In genomic region chr2L:6356686-6357362, dm6 we compare ENCODE assay signal across 2 fruit fly cellular contexts.
TF ChIP-seq lines count a peak whose summit lies in the region.

No protein-coding gene starts in this region.

TF ChIP-seq in whole organism, embryonic, 481 proteins besides CTCF, POLR2A, EP300 and RAD21 (continued from another document and continues in another):
- no peak for TF ChIP-seq disco-r (GFP tag; optimal IDR thresholded peaks at IDR 0.05; lab: Kevin White, UChicago)
- TF ChIP-seq CG6854 (GFP tag; optimal IDR thresholded peaks at IDR 0.05; lab: Kevin White, UChicago) = no peak
- TF ChIP-seq pan (optimal IDR thresholded peaks at IDR 0.05; lab: Kevin White, UChicago) = no peak
- TF ChIP-seq pan (GFP tag; optimal IDR thresholded peaks at IDR 0.05 in 1 of 2, IDR thresholded peaks at IDR 0.05 in 1 of 2) = peak in 1 of 2 experiments; percentile 59
- TF ChIP-seq Asciz (GFP tag; optimal IDR thresholded peaks at IDR 0.05; lab: Kevin White, UChicago) = peak; percentile 44
- TF ChIP-seq CG11723 (GFP tag; optimal IDR thresholded peaks at IDR 0.05; lab: Kevin White, UChicago) = no peak
- no peak for TF ChIP-seq CG16815 (GFP tag; optimal IDR thresholded peaks at IDR 0.05; lab: Kevin White, UChicago)
- TF ChIP-seq Chrac-16 (GFP tag; optimal IDR thresholded peaks at IDR 0.05; lab: Kevin White, UChicago) = no peak
- no peak for TF ChIP-seq Kr (GFP tag; optimal IDR thresholded peaks at IDR 0.05; lab: Kevin White, UChicago)
- no peak for TF ChIP-seq CG7928 (GFP tag; optimal IDR thresholded peaks at IDR 0.05; lab: Kevin White, UChicago)
- TF ChIP-seq CHES-1-like (GFP tag; optimal IDR thresholded peaks at IDR 0.05; lab: Kevin White, UChicago) = no peak
- no peak for TF ChIP-seq fd3F (GFP tag; optimal IDR thresholded peaks at IDR 0.05; lab: Kevin White, UChicago)
- no peak for TF ChIP-seq Myb (GFP tag; optimal IDR thresholded peaks at IDR 0.05; lab: Kevin White, UChicago)
- peak; percentile 34 for TF ChIP-seq grau (tag; optimal IDR thresholded peaks at IDR 0.05; lab: Kevin White, UChicago)
- peak; percentile 20 for TF ChIP-seq CG33213 (GFP tag; optimal IDR thresholded peaks at IDR 0.05; lab: Kevin White, UChicago)
- TF ChIP-seq CG7745 (tag; optimal IDR thresholded peaks at IDR 0.05; lab: Kevin White, UChicago) = no peak
- peak; percentile 56 for TF ChIP-seq Blimp-1 (GFP tag; optimal IDR thresholded peaks at IDR 0.05; lab: Kevin White, UChicago)
- no peak for TF ChIP-seq CG2889 (GFP tag; IDR thresholded peaks at IDR 0.05; lab: Robert Waterston, UW)
- TF ChIP-seq peb (GFP tag; IDR thresholded peaks at IDR 0.05; lab: Robert Waterston, UW) = no peak
- no peak for TF ChIP-seq Spps (tag; optimal IDR thresholded peaks at IDR 0.05; lab: Kevin White, UChicago)
- peak; percentile 10; the same call in 1 of the 2 replicates for TF ChIP-seq HLH3B (GFP tag; IDR thresholded peaks at IDR 0.05; lab: Robert Waterston, UW)
- TF ChIP-seq Eip74EF (GFP tag; optimal IDR thresholded peaks at IDR 0.05; lab: Kevin White, UChicago) = no peak
- no peak for TF ChIP-seq usp (GFP tag; optimal IDR thresholded peaks at IDR 0.05; lab: Kevin White, UChicago)
- TF ChIP-seq MBD-R2 (GFP tag; IDR thresholded peaks at IDR 0.05; lab: Robert Waterston, UW) = no peak
- no peak for TF ChIP-seq Adf1 (GFP tag; IDR thresholded peaks at IDR 0.05; lab: Robert Waterston, UW)
- peak; percentile 58 for TF ChIP-seq knrl (GFP tag; IDR thresholded peaks at IDR 0.05; lab: Robert Waterston, UW; ENCODE audit: partially characterized antibody)
- 0 out of 3 replicates have a peak, but pooled peaks have one; percentile 8 for TF ChIP-seq ken (GFP tag; IDR thresholded peaks at IDR 0.05; lab: Robert Waterston, UW)
- no peak for TF ChIP-seq psq (GFP tag; optimal IDR thresholded peaks at IDR 0.05; lab: Kevin White, UChicago)
- peak; percentile 67 for TF ChIP-seq Rfx (GFP tag; IDR thresholded peaks at IDR 0.05; lab: Robert Waterston, UW)
- TF ChIP-seq cad (GFP tag; optimal IDR thresholded peaks at IDR 0.05; lab: Kevin White, UChicago) = no peak
- no peak for TF ChIP-seq Gug (GFP tag; IDR thresholded peaks at IDR 0.05; lab: Robert Waterston, UW)
- TF ChIP-seq CG1603 (tag; optimal IDR thresholded peaks at IDR 0.05; lab: Kevin White, UChicago) = peak; percentile 67
- TF ChIP-seq Trl (optimal IDR thresholded peaks at IDR 0.05; lab: Kevin White, UChicago) = no peak
- TF ChIP-seq Trl (GFP tag; optimal IDR thresholded peaks at IDR 0.05; lab: Kevin White, UChicago) = peak; percentile 13
- no peak for TF ChIP-seq sc (optimal IDR thresholded peaks at IDR 0.05; lab: Kevin White, UChicago)
- TF ChIP-seq sc (GFP tag; optimal IDR thresholded peaks at IDR 0.05; lab: Kevin White, UChicago) = peak; percentile 5
- TF ChIP-seq Scr (GFP tag; IDR thresholded peaks at IDR 0.05; lab: Robert Waterston, UW; ENCODE audit: partially characterized antibody) = no peak
- TF ChIP-seq dpn (GFP tag; optimal IDR thresholded peaks at IDR 0.05; lab: Kevin White, UChicago) = peak; percentile 18 to 31
- TF ChIP-seq vfl (GFP tag; optimal IDR thresholded peaks at IDR 0.05; lab: Kevin White, UChicago) = no peak
- peak in 1 of 2 experiments; percentile 95 for TF ChIP-seq insv (GFP tag; optimal IDR thresholded peaks at IDR 0.05; lab: Kevin White, UChicago)
- no peak for TF ChIP-seq CG6791 (GFP tag; IDR thresholded peaks at IDR 0.05; lab: Robert Waterston, UW; ENCODE audit: partially characterized antibody)
- TF ChIP-seq abd-A (tag; optimal IDR thresholded peaks at IDR 0.05; lab: Kevin White, UChicago) = no peak
- TF ChIP-seq phol (tag; optimal IDR thresholded peaks at IDR 0.05; lab: Kevin White, UChicago) = peak; percentile 57
- peak; percentile 68; the same call in 2 of the 3 replicates for TF ChIP-seq CG17361 (GFP tag; IDR thresholded peaks at IDR 0.05; lab: Robert Waterston, UW)
- peak; percentile 29; the same call in 1 of the 2 replicates for TF ChIP-seq vvl (GFP tag; IDR thresholded peaks at IDR 0.05; lab: Robert Waterston, UW)
- TF ChIP-seq grn (GFP tag; optimal IDR thresholded peaks at IDR 0.05; lab: Kevin White, UChicago) = no peak
- no peak for TF ChIP-seq cato (GFP tag; optimal IDR thresholded peaks at IDR 0.05; lab: Kevin White, UChicago; ENCODE audit: borderline replicate concordance)
- TF ChIP-seq Hmr (GFP tag; optimal IDR thresholded peaks at IDR 0.05; lab: Kevin White, UChicago) = peak; percentile 30
- TF ChIP-seq CG32532 (GFP tag; IDR thresholded peaks at IDR 0.05; lab: Robert Waterston, UW) = peak; percentile 61; the same call in 1 of the 2 replicates
- no peak for TF ChIP-seq CG33557 (GFP tag; optimal IDR thresholded peaks at IDR 0.05; lab: Kevin White, UChicago)
- TF ChIP-seq PHDP (tag; optimal IDR thresholded peaks at IDR 0.05; lab: Kevin White, UChicago) = peak; percentile 25
- no peak for TF ChIP-seq Drgx (GFP tag; IDR thresholded peaks at IDR 0.05; lab: Robert Waterston, UW)
- no peak for TF ChIP-seq odd (GFP tag; optimal IDR thresholded peaks at IDR 0.05; lab: Kevin White, UChicago)
- peak; percentile 58 for TF ChIP-seq Meics (GFP tag; optimal IDR thresholded peaks at IDR 0.05; lab: Kevin White, UChicago)
- TF ChIP-seq tgo (GFP tag; IDR thresholded peaks at IDR 0.05; lab: Robert Waterston, UW) = no peak
- no peak for TF ChIP-seq CG14441 (GFP tag; IDR thresholded peaks at IDR 0.05; lab: Robert Waterston, UW)
- TF ChIP-seq CG11247 (GFP tag; IDR thresholded peaks at IDR 0.05; lab: Robert Waterston, UW) = peak; percentile 39; the same call in 1 of the 2 replicates
- no peak for TF ChIP-seq CG7357 (GFP tag; IDR thresholded peaks at IDR 0.05; lab: Robert Waterston, UW)
- TF ChIP-seq ac (GFP tag; optimal IDR thresholded peaks at IDR 0.05; lab: Kevin White, UChicago) = no peak
- no peak for TF ChIP-seq CG8359 (GFP tag; optimal IDR thresholded peaks at IDR 0.05; lab: Kevin White, UChicago; ENCODE audit: borderline replicate concordance)
- TF ChIP-seq CG10274 (GFP tag; optimal IDR thresholded peaks at IDR 0.05; lab: Kevin White, UChicago) = no peak
- peak; percentile 37 for TF ChIP-seq CG15514 (GFP tag; optimal IDR thresholded peaks at IDR 0.05; lab: Kevin White, UChicago)
- no peak for TF ChIP-seq CG4404 (GFP tag; IDR thresholded peaks at IDR 0.05; lab: Robert Waterston, UW)
- 0 out of 3 replicates have a peak, but pooled peaks have one; percentile 40 for TF ChIP-seq Optix (GFP tag; IDR thresholded peaks at IDR 0.05; lab: Robert Waterston, UW)
- TF ChIP-seq CG9797 (GFP tag; optimal IDR thresholded peaks at IDR 0.05; lab: Kevin White, UChicago) = no peak
- TF ChIP-seq CG7786 (GFP tag; optimal IDR thresholded peaks at IDR 0.05; lab: Kevin White, UChicago) = no peak

TF ChIP-seq in whole organism, prepupa, 60 proteins besides CTCF, POLR2A, EP300 and RAD21 (continued from another document):
- no peak for TF ChIP-seq acj6 (GFP tag; optimal IDR thresholded peaks at IDR 0.05; lab: Kevin White, UChicago)
- TF ChIP-seq fd85E (GFP tag; optimal IDR thresholded peaks at IDR 0.05; lab: Kevin White, UChicago) = no peak
- TF ChIP-seq Smox (GFP tag; optimal IDR thresholded peaks at IDR 0.05; lab: Kevin White, UChicago) = no peak
- peak; percentile 74 for TF ChIP-seq Eip78C (GFP tag; lab: Kevin White, UChicago)
- TF ChIP-seq ss (GFP tag; optimal IDR thresholded peaks at IDR 0.05; lab: Kevin White, UChicago) = peak in 1 of 2 experiments; percentile 3
- TF ChIP-seq CG11902 (GFP tag; optimal IDR thresholded peaks at IDR 0.05; lab: Kevin White, UChicago) = no peak
- no peak for TF ChIP-seq CG9139 (GFP tag; optimal IDR thresholded peaks at IDR 0.05; lab: Kevin White, UChicago)
- no peak for TF ChIP-seq pdm3 (GFP tag; optimal IDR thresholded peaks at IDR 0.05; lab: Kevin White, UChicago)
- no peak for TF ChIP-seq CG3032 (tag; optimal IDR thresholded peaks at IDR 0.05; lab: Kevin White, UChicago)
- peak; percentile 29 for TF ChIP-seq Hr4 (GFP tag; optimal IDR thresholded peaks at IDR 0.05; lab: Kevin White, UChicago)
- no peak for TF ChIP-seq CG8319 (GFP tag; optimal IDR thresholded peaks at IDR 0.05; lab: Kevin White, UChicago)
